Fruit fly (Drosophila melanogaster): ENCODE data around the gene CG10492.

- TF ChIP-seq psq (GFP tag; optimal IDR thresholded peaks at IDR 0.05) (no peak), brk (GFP tag; optimal IDR thresholded peaks at IDR 0.05) (no peak), h (GFP tag; optimal IDR thresholded peaks at IDR 0.05) (no peak), OdsH (GFP tag; optimal IDR thresholded peaks at IDR 0.05) (no peak), sv (GFP tag; optimal IDR thresholded peaks at IDR 0.05) (no peak), Hnf4 (GFP tag; optimal IDR thresholded peaks at IDR 0.05) (no peak)
Measured at dm6 chr2L:19106235-19106634, 52.4 kb downstream of the CG10492 start.

All from whole organism, wandering third instar larva.